Worm (Caenorhabditis elegans) whole organism, L4 larva: Measurements from ENCODE around the gene fbxa-183.
A peak's percentile ranks its signal among the peaks of the same experiment; 100 is the strongest.

Experiments
- D1046.2 ChIP-seq: fragments of 200-800 bp; sonication (Bioruptor generic); IDR thresholded peaks from 2 replicates; pipeline ENCODE4 v1.3.6; 2022; ENCODE audit warnings: missing genetic modification characterization, missing compliant biosample characterization
- F10B5.3 ChIP-seq: sonication (generic microtip); optimal IDR thresholded peaks from 2 replicates; lab custom pipeline; 2016; ENCODE audit warnings: mild to moderate bottlenecking, missing genetic modification characterization, missing compliant biosample characterization
- F37D6.2 ChIP-seq: sonication (generic microtip); optimal IDR thresholded peaks from 2 replicates; lab custom pipeline; 2016; ENCODE audit warnings: mild to moderate bottlenecking, missing genetic modification characterization, missing compliant biosample characterization
- F49E8.2 ChIP-seq: sonication (generic microtip); optimal IDR thresholded peaks from 2 replicates; lab custom pipeline; 2016; ENCODE audit warnings: missing compliant biosample characterization, mild to moderate bottlenecking, missing genetic modification characterization, borderline replicate concordance
- R02D3.7 ChIP-seq: fragments of 150-350 bp; sonication (generic microtip); optimal IDR thresholded peaks from 3 replicates; lab custom pipeline; 2014; ENCODE audit warnings: missing biosample characterization, missing genetic modification characterization
- T20F7.1 ChIP-seq: fragments of 200-800 bp; sonication (Bioruptor generic); optimal IDR thresholded peaks from 2 replicates; lab custom pipeline; 2018; ENCODE audit warnings: mild to moderate bottlenecking, missing genetic modification characterization, missing compliant biosample characterization
- T26A8.4 ChIP-seq: fragments of 200-800 bp; sonication (Bioruptor generic); IDR thresholded peaks from 2 replicates; pipeline ENCODE4 v1.3.6; 2022; ENCODE audit warnings: missing genetic modification characterization, missing compliant biosample characterization
- Y105C5A.15 ChIP-seq: fragments of 200-800 bp; sonication (Bioruptor generic); IDR thresholded peaks from 2 replicates; pipeline ENCODE4 v1.3.6; 2022; ENCODE audit warnings: missing genetic modification characterization, missing compliant biosample characterization
- aly-2 ChIP-seq: sonication (generic microtip); optimal IDR thresholded peaks from 2 replicates; lab custom pipeline; 2018; ENCODE audit warnings: missing biosample characterization, missing genetic modification characterization
- ceh-20 ChIP-seq: fragments of 200-800 bp; sonication (Bioruptor generic); IDR thresholded peaks from 2 replicates; pipeline ENCODE4 v1.3.6; 2022; ENCODE audit warnings: missing genetic modification reagents, missing genetic modification characterization, missing compliant biosample characterization
- ceh-32 ChIP-seq: sonication (generic microtip); optimal IDR thresholded peaks from 2 replicates; lab custom pipeline; 2016; ENCODE audit warnings: mild to moderate bottlenecking, missing genetic modification characterization, missing compliant biosample characterization; ENCODE audit not compliant: poor library complexity
- ceh-62 ChIP-seq: sonication (generic microtip); optimal IDR thresholded peaks from 2 replicates; lab custom pipeline; 2017; ENCODE audit warnings: missing biosample characterization, missing genetic modification characterization
- ceh-82 ChIP-seq: sonication (generic microtip); optimal IDR thresholded peaks from 2 replicates; lab custom pipeline; 2017; ENCODE audit warnings: missing biosample characterization, missing genetic modification characterization
- cey-2 ChIP-seq: sonication (generic microtip); optimal IDR thresholded peaks from 3 replicates; lab custom pipeline; 2017; ENCODE audit warnings: missing genetic modification characterization, mild to moderate bottlenecking, missing compliant biosample characterization, antibody characterized with exemption, borderline replicate concordance; ENCODE audit not compliant: insufficient read depth
- daf-16 ChIP-seq, 3 experiments: sonication (generic microtip); optimal IDR thresholded peaks; 2 replicates each; lab custom pipeline; 2016 to 2017; ENCODE audit warnings: missing genetic modification characterization in 3 of 3, missing genetic modification reagents in 3 of 3, mild to moderate bottlenecking in 2 of 3, missing compliant biosample characterization in 2 of 3, missing biosample characterization in 1 of 3, moderate library complexity in 1 of 3
- daf-19 ChIP-seq: fragments of 200-800 bp; sonication (Bioruptor generic); conservative IDR thresholded peaks from 2 replicates; pipeline ENCODE4 v1.3.6; 2022; ENCODE audit warnings: missing genetic modification characterization, missing compliant biosample characterization
- dmd-6 ChIP-seq: fragments of 200-800 bp; sonication (Bioruptor generic); IDR thresholded peaks from 2 replicates; pipeline ENCODE4 v1.3.6; 2022; ENCODE audit warnings: missing genetic modification reagents, missing genetic modification characterization, missing compliant biosample characterization
- duxl-1 ChIP-seq: sonication (generic microtip); optimal IDR thresholded peaks from 2 replicates; lab custom pipeline; 2016; ENCODE audit warnings: mild to moderate bottlenecking, missing genetic modification characterization, moderate library complexity, missing compliant biosample characterization; ENCODE audit not compliant: poor library complexity
- egl-43 ChIP-seq: fragments of 200-800 bp; sonication (Bioruptor generic); IDR thresholded peaks from 2 replicates; pipeline ENCODE4 v1.3.6; 2022; ENCODE audit warnings: missing genetic modification reagents, missing genetic modification characterization, missing compliant biosample characterization
- fkh-10 ChIP-seq: fragments of 150-350 bp; optimal IDR thresholded peaks from 2 replicates; lab custom pipeline; 2014; ENCODE audit warnings: missing biosample characterization, missing genetic modification reagents, missing genetic modification characterization
- hlh-11 ChIP-seq: fragments of 200-800 bp; sonication (Bioruptor generic); optimal IDR thresholded peaks from 2 replicates; lab custom pipeline; 2018; ENCODE audit warnings: mild to moderate bottlenecking, missing genetic modification characterization, missing compliant biosample characterization
- hmg-1.1 ChIP-seq: fragments of 200-800 bp; sonication (Bioruptor generic); IDR thresholded peaks from 2 replicates; pipeline ENCODE4 v1.3.6; 2022; ENCODE audit warnings: missing genetic modification reagents, missing genetic modification characterization, missing compliant biosample characterization
- jun-1 ChIP-seq: fragments of 150-350 bp; optimal IDR thresholded peaks from 2 replicates; lab custom pipeline; 2014; ENCODE audit warnings: missing biosample characterization, missing genetic modification reagents, missing genetic modification characterization
- lin-29 ChIP-seq: fragments of 200-800 bp; sonication (Bioruptor generic); IDR thresholded peaks from 2 replicates; pipeline ENCODE4 v1.3.6; 2022; ENCODE audit warnings: missing genetic modification reagents, missing genetic modification characterization, missing compliant biosample characterization
- lin-38 ChIP-seq: fragments of 200-800 bp; sonication (Bioruptor generic); IDR thresholded peaks from 2 replicates; pipeline ENCODE4 v1.3.6; 2022; ENCODE audit warnings: missing genetic modification reagents, missing genetic modification characterization, missing compliant biosample characterization
- lin-39 ChIP-seq: fragments of 150-350 bp; optimal IDR thresholded peaks from 2 replicates; lab custom pipeline; 2014; ENCODE audit warnings: missing biosample characterization, missing genetic modification reagents, missing genetic modification characterization
- mdl-1 ChIP-seq, 2 experiments: fragments of 150-350 bp in 1 of 2; sonication (generic microtip) in 1 of 2; optimal IDR thresholded peaks; 2 replicates each; lab custom pipeline; 2014 to 2017; ENCODE audit warnings: missing biosample characterization in 2 of 2, missing genetic modification characterization in 2 of 2
- mep-1 ChIP-seq: fragments of 150-350 bp; sonication (generic microtip); optimal IDR thresholded peaks from 3 replicates; lab custom pipeline; 2014; ENCODE audit warnings: missing biosample characterization, missing genetic modification characterization
- mxl-3 ChIP-seq: fragments of 200-800 bp; sonication (Bioruptor generic); optimal IDR thresholded peaks from 2 replicates; lab custom pipeline; 2018; ENCODE audit warnings: mild to moderate bottlenecking, missing genetic modification characterization, missing compliant biosample characterization
- nhr-102 ChIP-seq: sonication (generic microtip); optimal IDR thresholded peaks from 2 replicates; lab custom pipeline; 2016; ENCODE audit warnings: mild to moderate bottlenecking, missing genetic modification characterization, moderate library complexity, missing compliant biosample characterization
- nhr-237 ChIP-seq: sonication (generic microtip); optimal IDR thresholded peaks from 2 replicates; lab custom pipeline; 2017; ENCODE audit warnings: missing biosample characterization, missing genetic modification characterization
- nhr-28 ChIP-seq: fragments of 150-350 bp; optimal IDR thresholded peaks from 2 replicates; lab custom pipeline; 2014; ENCODE audit warnings: missing biosample characterization, missing genetic modification characterization
- nhr-6 ChIP-seq: fragments of 150-350 bp; optimal IDR thresholded peaks from 2 replicates; lab custom pipeline; 2014; ENCODE audit warnings: missing biosample characterization, missing genetic modification characterization
- nhr-77 ChIP-seq: fragments of 150-350 bp; optimal IDR thresholded peaks from 2 replicates; lab custom pipeline; 2014; ENCODE audit warnings: missing biosample characterization, missing genetic modification characterization
- pha-4 ChIP-seq, 2 experiments: fragments of 150-350 bp in 1 of 2; fragments of 200-800 bp in 1 of 2; sonication (Bioruptor generic) in 1 of 2; IDR thresholded peaks in 1 of 2; optimal IDR thresholded peaks in 1 of 2; 2 replicates each; pipeline versions ENCODE4 v1.3.6 to Lab custom; 2014 to 2022; ENCODE audit warnings: missing genetic modification characterization in 2 of 2, missing genetic modification reagents in 2 of 2, missing biosample characterization in 1 of 2, missing compliant biosample characterization in 1 of 2
- pqm-1 ChIP-seq: sonication (generic microtip); optimal IDR thresholded peaks from 2 replicates; lab custom pipeline; 2017; ENCODE audit warnings: missing biosample characterization, missing genetic modification characterization
- sdz-12 ChIP-seq: fragments of 200-800 bp; sonication (Bioruptor generic); optimal IDR thresholded peaks from 2 replicates; lab custom pipeline; 2018; ENCODE audit warnings: mild to moderate bottlenecking, missing genetic modification characterization, missing compliant biosample characterization
- skn-1 ChIP-seq: fragments of 150-350 bp; optimal IDR thresholded peaks from 2 replicates; lab custom pipeline; 2014; ENCODE audit warnings: missing biosample characterization, missing genetic modification characterization
- snpc-1.2 ChIP-seq: fragments of 200-800 bp; sonication (Bioruptor generic); IDR thresholded peaks from 2 replicates; pipeline ENCODE4 v1.3.6; 2022; ENCODE audit warnings: missing genetic modification reagents, missing genetic modification characterization, missing compliant biosample characterization
- snpc-4 ChIP-seq: fragments of 150-350 bp; optimal IDR thresholded peaks from 2 replicates; lab custom pipeline; 2014; ENCODE audit warnings: missing biosample characterization, missing genetic modification characterization
- tag-97 ChIP-seq: fragments of 200-800 bp; sonication (Bioruptor generic); IDR thresholded peaks from 2 replicates; pipeline ENCODE4 v1.3.6; 2022; ENCODE audit warnings: missing genetic modification characterization, missing compliant biosample characterization
- unc-130 ChIP-seq: sonication (generic microtip); optimal IDR thresholded peaks from 2 replicates; lab custom pipeline; 2016; ENCODE audit warnings: missing genetic modification reagents, missing genetic modification characterization, missing compliant biosample characterization
- vab-7 ChIP-seq: fragments of 200-800 bp; sonication (Bioruptor generic); IDR thresholded peaks from 2 replicates; pipeline ENCODE4 v1.3.6; 2022; ENCODE audit warnings: missing genetic modification reagents, missing genetic modification characterization, missing compliant biosample characterization
- zag-1 ChIP-seq: fragments of 150-350 bp; optimal IDR thresholded peaks from 2 replicates; lab custom pipeline; 2014; ENCODE audit warnings: missing biosample characterization, missing genetic modification characterization
- zfp-2 ChIP-seq: sonication (generic microtip); optimal IDR thresholded peaks from 2 replicates; lab custom pipeline; 2016; ENCODE audit warnings: mild to moderate bottlenecking, missing genetic modification characterization, missing compliant biosample characterization
- zip-2 ChIP-seq: fragments of 150-350 bp; optimal IDR thresholded peaks from 2 replicates; lab custom pipeline; 2014; ENCODE audit warnings: missing biosample characterization, missing genetic modification characterization
- ztf-7 ChIP-seq: fragments of 150-350 bp; optimal IDR thresholded peaks from 2 replicates; lab custom pipeline; 2014; ENCODE audit warnings: missing biosample characterization, missing genetic modification characterization

The fbxa-183 gene

ce11 chrV:5790497-5791280 lies 8.1 kb upstream of the fbxa-183 start, which contains the start of the genes nhr-142 and F44E7.9 (continued):
- no peak for TF ChIP-seq ceh-82 (tag; lab: Kevin White, UChicago)
- TF ChIP-seq Y105C5A.15 (GFP tag; lab: Robert Waterston, UW) = no peak

DNA sequence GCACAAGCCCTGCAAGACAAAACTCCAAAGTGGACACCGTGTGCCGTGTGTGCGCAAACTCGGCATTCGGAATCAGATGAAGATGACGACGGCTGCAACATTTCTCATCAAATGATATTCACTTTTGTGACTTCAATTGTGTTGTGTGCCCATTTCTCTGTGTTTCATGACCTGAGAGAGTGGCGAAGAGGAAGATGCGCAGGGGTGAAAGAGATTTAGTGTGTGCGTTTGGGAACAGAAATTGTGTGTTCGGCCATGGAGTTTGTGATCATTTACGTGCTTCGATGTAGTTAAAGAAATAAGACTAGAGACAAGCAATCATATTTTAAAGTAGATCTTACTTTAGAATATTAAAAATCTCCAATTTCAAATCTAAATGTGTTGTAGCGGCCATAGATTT lies 6.1 kb upstream of the fbxa-183 start:
- no peak for TF ChIP-seq T26A8.4 (GFP tag; lab: Robert Waterston, UW)
- TF ChIP-seq hmg-1.1 = no peak
- no peak for TF ChIP-seq lin-38 (GFP tag; lab: Robert Waterston, UW)
- TF ChIP-seq nhr-77 (tag; lab: Kevin White, UChicago) = no peak
- peak; percentile 19; the same call in 1 of the 2 replicates for TF ChIP-seq egl-43 (GFP tag; lab: Robert Waterston, UW)
- no peak for TF ChIP-seq vab-7 (GFP tag; lab: Robert Waterston, UW)
- no peak for TF ChIP-seq zag-1 (tag; lab: Kevin White, UChicago)
- TF ChIP-seq unc-130 (GFP tag; lab: Kevin White, UChicago) = no peak
- peak; percentile 38 for TF ChIP-seq pqm-1 (tag; lab: Kevin White, UChicago)
- no peak for TF ChIP-seq daf-16 (GFP tag; optimal IDR thresholded peaks at IDR 0.05; lab: Kevin White, UChicago)
- no peak for TF ChIP-seq daf-16 (tag; optimal IDR thresholded peaks at IDR 0.05; lab: Kevin White, UChicago)
- no peak for TF ChIP-seq nhr-6 (tag; lab: Kevin White, UChicago)
- TF ChIP-seq D1046.2 (GFP tag; lab: Robert Waterston, UW) = no peak
- TF ChIP-seq tag-97 = no peak
- no peak for TF ChIP-seq F10B5.3
- TF ChIP-seq cey-2 (tag; lab: Kevin White, UChicago) = no peak
- TF ChIP-seq R02D3.7 (tag; lab: Kevin White, UChicago) = no peak
- TF ChIP-seq ceh-62 (tag; lab: Kevin White, UChicago) = no peak
- no peak for TF ChIP-seq zfp-2 (tag; lab: Kevin White, UChicago)
- TF ChIP-seq dmd-6 = peak; percentile 18; the same call in 1 of the 2 replicates
- TF ChIP-seq snpc-1.2 = no peak
- TF ChIP-seq mxl-3 = no peak
- no peak for TF ChIP-seq jun-1 (tag; lab: Kevin White, UChicago)
- TF ChIP-seq Y105C5A.15 (GFP tag; lab: Robert Waterston, UW) = no peak
- no peak for TF ChIP-seq aly-2 (tag; lab: Kevin White, UChicago)
- TF ChIP-seq duxl-1 (tag; lab: Kevin White, UChicago) = no peak
- no peak for TF ChIP-seq ceh-32 (tag; lab: Kevin White, UChicago)
- TF ChIP-seq mdl-1 (tag; optimal IDR thresholded peaks at IDR 0.05; lab: Kevin White, UChicago) = no peak
- TF ChIP-seq zip-2 = no peak
- no peak for TF ChIP-seq F49E8.2
- TF ChIP-seq ztf-7 = no peak
- no peak for TF ChIP-seq snpc-4 (tag; lab: Kevin White, UChicago)
- TF ChIP-seq nhr-237 (tag; lab: Kevin White, UChicago) = no peak
- TF ChIP-seq fkh-10 (GFP tag; lab: Kevin White, UChicago) = no peak
- TF ChIP-seq skn-1 = no peak
- no peak for TF ChIP-seq pha-4 (GFP tag; IDR thresholded peaks at IDR 0.05; lab: Robert Waterston, UW)
- TF ChIP-seq pha-4 (tag; optimal IDR thresholded peaks at IDR 0.05; lab: Kevin White, UChicago) = no peak
- TF ChIP-seq daf-19 (GFP tag; lab: Robert Waterston, UW) = no peak
- TF ChIP-seq sdz-12 (GFP tag; lab: Kevin White, UChicago) = no peak
- TF ChIP-seq lin-39 (tag; lab: Kevin White, UChicago) = no peak
- no peak for TF ChIP-seq ceh-20 (GFP tag; lab: Robert Waterston, UW)
- TF ChIP-seq nhr-102 (tag; lab: Kevin White, UChicago) = peak; percentile 13
- peak; percentile 99 for TF ChIP-seq nhr-28
- TF ChIP-seq T20F7.1 = no peak
- no peak for TF ChIP-seq lin-29
- peak; percentile 10 for TF ChIP-seq hlh-11 (tag; lab: Kevin White, UChicago)
- no peak for TF ChIP-seq F37D6.2 (tag; lab: Kevin White, UChicago)
- TF ChIP-seq mep-1 (tag; lab: Kevin White, UChicago) = no peak
